Fruit fly (Drosophila melanogaster) whole organism, pupa: ENCODE data around the gene CycD.

Source experiments
- CG12605 ChIP-seq: fragments of 200-800 bp; sonication (Bioruptor generic); IDR thresholded peaks from 2 replicates; pipeline ENCODE4 v1.3.6; 2022; ENCODE audit warnings: missing biosample characterization, missing genetic modification characterization
- CG13204 ChIP-seq: fragments of 200-800 bp; sonication (Bioruptor generic); optimal IDR thresholded peaks from 2 replicates; lab custom pipeline; 2018; ENCODE audit warnings: missing biosample characterization, mild to moderate bottlenecking, missing genetic modification characterization, moderate library complexity
- CG14655 ChIP-seq: fragments of 200-800 bp; sonication (Bioruptor generic); optimal IDR thresholded peaks from 3 replicates; lab custom pipeline; 2017; ENCODE audit warnings: mild to moderate bottlenecking, missing biosample characterization, missing genetic modification reagents, missing genetic modification characterization
- CG15710 ChIP-seq: fragments of 200-800 bp; sonication (Bioruptor generic); optimal IDR thresholded peaks from 2 replicates; lab custom pipeline; 2018; ENCODE audit warnings: missing biosample characterization, mild to moderate bottlenecking, missing genetic modification characterization, moderate library complexity
- CG32121 ChIP-seq: fragments of 200-800 bp; sonication (Bioruptor generic); IDR thresholded peaks from 2 replicates; pipeline ENCODE4 v1.3.6; 2022; ENCODE audit warnings: missing biosample characterization, missing genetic modification characterization
- CG4496 ChIP-seq: fragments of 200-800 bp; sonication (Bioruptor generic); IDR thresholded peaks from 3 replicates; pipeline ENCODE4 v1.3.6; 2022; ENCODE audit warnings: missing biosample characterization, missing genetic modification characterization
- CG8301 ChIP-seq: fragments of 200-800 bp; sonication (Bioruptor generic); optimal IDR thresholded peaks from 2 replicates; lab custom pipeline; 2018; ENCODE audit warnings: missing biosample characterization, mild to moderate bottlenecking, missing genetic modification characterization
- CG9948 ChIP-seq: fragments of 200-800 bp; sonication (Bioruptor generic); optimal IDR thresholded peaks from 2 replicates; lab custom pipeline; 2018; ENCODE audit warnings: missing biosample characterization, mild to moderate bottlenecking, missing genetic modification characterization, moderate library complexity
- D1 ChIP-seq: fragments of 200-800 bp; sonication (Bioruptor generic); optimal IDR thresholded peaks from 2 replicates; lab custom pipeline; 2018; ENCODE audit warnings: missing biosample characterization, mild to moderate bottlenecking, missing genetic modification characterization, moderate library complexity
- EcR ChIP-seq: fragments of 200-800 bp; sonication (Bioruptor generic); optimal IDR thresholded peaks from 3 replicates; lab custom pipeline; 2019; ENCODE audit warnings: missing biosample characterization, missing genetic modification characterization, mild to moderate bottlenecking, moderate library complexity, missing genetic modification reagents
- Pif1B ChIP-seq: fragments of 200-800 bp; sonication (Bioruptor generic); optimal IDR thresholded peaks from 3 replicates; lab custom pipeline; 2016; ENCODE audit warnings: missing biosample characterization, missing genetic modification characterization
- fd96Ca ChIP-seq: fragments of 200-800 bp; sonication (Bioruptor generic); IDR thresholded peaks from 3 replicates; pipeline ENCODE4 v1.3.6; 2022; ENCODE audit warnings: missing biosample characterization, missing genetic modification characterization

- peak; percentile 50 for TF ChIP-seq EcR (GFP tag; lab: Kevin White, UChicago)
- no peak for TF ChIP-seq CG8301 (tag; lab: Kevin White, UChicago)
- TF ChIP-seq CG12605 (GFP tag; lab: Robert Waterston, UW), result no peak
- no peak for TF ChIP-seq CG14655 (GFP tag; lab: Kevin White, UChicago)
- TF ChIP-seq CG15710 (tag; lab: Kevin White, UChicago), result no peak
- TF ChIP-seq CG32121 (GFP tag; lab: Robert Waterston, UW), result no peak
- no peak for TF ChIP-seq CG13204 (GFP tag; lab: Kevin White, UChicago)
- no peak for TF ChIP-seq Pif1B
- no peak for TF ChIP-seq CG4496
- no peak for TF ChIP-seq CG9948 (tag; lab: Kevin White, UChicago)
- TF ChIP-seq D1 (tag; lab: Kevin White, UChicago), result no peak
- no peak for TF ChIP-seq fd96Ca (GFP tag; lab: Robert Waterston, UW)
Measured at dm6 chrX:15874437-15874836, 35.0 kb downstream of the CycD start.
